Worm (Caenorhabditis elegans): ENCODE measurements around the gene srlf-9.

DNA sequence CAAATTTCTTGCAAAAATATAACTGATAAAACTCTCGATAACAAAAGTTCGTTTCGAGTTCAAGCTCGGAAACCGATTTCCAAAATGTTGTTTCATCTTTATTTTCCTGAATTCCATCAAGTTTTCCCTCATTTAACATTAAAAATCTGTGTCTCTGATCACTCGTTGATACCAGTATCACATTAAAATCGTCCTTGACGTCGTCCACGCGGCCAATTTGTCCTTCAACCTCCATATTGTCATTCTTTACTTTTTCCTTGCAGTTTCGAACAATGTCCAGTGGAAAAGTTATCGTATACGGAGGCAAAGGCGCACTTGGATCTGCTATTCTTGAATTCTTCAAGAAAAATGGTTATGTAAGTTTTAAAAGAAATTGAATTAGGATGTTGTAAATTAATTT, 7.9 kb downstream of the srlf-9 start, which contains the start of gene qdpr-1:
- TF ChIP-seq nhr-77 (tag; optimal IDR thresholded peaks at IDR 0.05) (no peak), ama-1 (optimal IDR thresholded peaks at IDR 0.05) (no peak), lin-39 (tag; optimal IDR thresholded peaks at IDR 0.05) (no peak), ztf-11 (tag; optimal IDR thresholded peaks at IDR 0.05) (no peak), ceh-16 (tag; optimal IDR thresholded peaks at IDR 0.05) (no peak), nfya-1 (tag; optimal IDR thresholded peaks at IDR 0.05; ENCODE audit: insufficient read depth) (no peak), nhr-25 (tag; optimal IDR thresholded peaks at IDR 0.05) (peak; percentile 33), jun-1 (tag; optimal IDR thresholded peaks at IDR 0.05) (no peak), snpc-4 (tag; optimal IDR thresholded peaks at IDR 0.05) (no peak)
